Fruit fly (Drosophila melanogaster): ENCODE data around the gene CG14711.

CG14711 gene

dm6 chr3R:11619709-11620409, 3.3 kb upstream of the CG14711 start, which contains the start of the genes Jupiter and CG14710 (continued):
- TF ChIP-seq gfzf (GFP tag; optimal IDR thresholded peaks at IDR 0.05) = peak; percentile 100
- TF ChIP-seq scrt (GFP tag; optimal IDR thresholded peaks at IDR 0.05) = no peak
- TF ChIP-seq abd-A (tag; optimal IDR thresholded peaks at IDR 0.05) = no peak
- TF ChIP-seq nerfin-2 (GFP tag; IDR thresholded peaks at IDR 0.05; ENCODE audit: partially characterized antibody) = no peak
- 0 out of 2 replicates have a peak, but pooled peaks have one; percentile 6 for TF ChIP-seq danr (GFP tag; IDR thresholded peaks at IDR 0.05)
- TF ChIP-seq en (GFP tag; optimal IDR thresholded peaks at IDR 0.05) = peak; percentile 6
- TF ChIP-seq tna (GFP tag; IDR thresholded peaks at IDR 0.05; ENCODE audit: partially characterized antibody) = no peak
- TF ChIP-seq sob (GFP tag; IDR thresholded peaks at IDR 0.05) = peak; percentile 78
- TF ChIP-seq CG4328 (GFP tag; optimal IDR thresholded peaks at IDR 0.05) = peak; percentile 1
- peak; percentile 37 for TF ChIP-seq disco-r (GFP tag; optimal IDR thresholded peaks at IDR 0.05)
- TF ChIP-seq toy (GFP tag; IDR thresholded peaks at IDR 0.05) = no peak
- TF ChIP-seq sisA (GFP tag; IDR thresholded peaks at IDR 0.05) = peak; percentile 72
- TF ChIP-seq mirr (GFP tag; optimal IDR thresholded peaks at IDR 0.05) = peak; percentile 26
- TF ChIP-seq Atf6 (GFP tag; IDR thresholded peaks at IDR 0.05) = 0 out of 2 replicates have a peak, but pooled peaks have one; percentile 39
- TF ChIP-seq pho (GFP tag; optimal IDR thresholded peaks at IDR 0.05) = peak; percentile 78
- TF ChIP-seq wor (GFP tag; IDR thresholded peaks at IDR 0.05) = no peak
- no peak for TF ChIP-seq CG15011 (GFP tag; optimal IDR thresholded peaks at IDR 0.05)
- TF ChIP-seq CG7786 (GFP tag; optimal IDR thresholded peaks at IDR 0.05) = peak; percentile 83
- peak; percentile 70 for TF ChIP-seq oc (tag; optimal IDR thresholded peaks at IDR 0.05)
- no peak for TF ChIP-seq CG17568 (GFP tag; optimal IDR thresholded peaks at IDR 0.05)
- TF ChIP-seq CG11456 (GFP tag; IDR thresholded peaks at IDR 0.05) = peak; percentile 84
- peak; percentile 65 for TF ChIP-seq grau (tag; optimal IDR thresholded peaks at IDR 0.05)
- peak; percentile 86 for TF ChIP-seq ken (GFP tag; IDR thresholded peaks at IDR 0.05)
- no peak for TF ChIP-seq lab (GFP tag; optimal IDR thresholded peaks at IDR 0.05)
- TF ChIP-seq CG15269 (tag; optimal IDR thresholded peaks at IDR 0.05) = peak; percentile 30
- TF ChIP-seq CG12769 (tag; optimal IDR thresholded peaks at IDR 0.05) = peak; percentile 72
- TF ChIP-seq pnt (GFP tag; optimal IDR thresholded peaks at IDR 0.05) = peak; percentile 87
- TF ChIP-seq CG18599 (GFP tag; optimal IDR thresholded peaks at IDR 0.05) = peak; percentile 51
- TF ChIP-seq Fer2 (tag; optimal IDR thresholded peaks at IDR 0.05) = peak; percentile 41
- no peak for TF ChIP-seq gcm2 (GFP tag; optimal IDR thresholded peaks at IDR 0.05)
- no peak for TF ChIP-seq CG9437 (GFP tag; optimal IDR thresholded peaks at IDR 0.05)
- peak; percentile 81 for TF ChIP-seq Sin3A (optimal IDR thresholded peaks at IDR 0.05)
- peak; percentile 40; the same call in 1 of the 4 replicates for TF ChIP-seq Dll (GFP tag; IDR thresholded peaks at IDR 0.05; ENCODE audit: partially characterized antibody)
- no peak for TF ChIP-seq ash1 (GFP tag; optimal IDR thresholded peaks at IDR 0.05)
- no peak for TF ChIP-seq CG6654 (GFP tag; optimal IDR thresholded peaks at IDR 0.05)
- TF ChIP-seq CG6813 (GFP tag; optimal IDR thresholded peaks at IDR 0.05) = no peak
- peak; percentile 74 for TF ChIP-seq maf-S (GFP tag; optimal IDR thresholded peaks at IDR 0.05)
- TF ChIP-seq stwl (tag; optimal IDR thresholded peaks at IDR 0.05) = peak; percentile 82
- no peak for TF ChIP-seq C15 (GFP tag; IDR thresholded peaks at IDR 0.05)
- TF ChIP-seq hkb (optimal IDR thresholded peaks at IDR 0.05) = peak; percentile 65
- no peak for TF ChIP-seq hkb (GFP tag; IDR thresholded peaks at IDR 0.05)
- no peak for TF ChIP-seq dati (GFP tag; IDR thresholded peaks at IDR 0.05)
- TF ChIP-seq CG7271 (tag; optimal IDR thresholded peaks at IDR 0.05) = no peak
- peak; percentile 33; the same call in 1 of the 3 replicates for TF ChIP-seq CG16813 (GFP tag; IDR thresholded peaks at IDR 0.05; ENCODE audit: partially characterized antibody)
- TF ChIP-seq CG7839 (tag; optimal IDR thresholded peaks at IDR 0.05) = peak; percentile 55
- TF ChIP-seq CG14014 (GFP tag; IDR thresholded peaks at IDR 0.05) = peak; percentile 67
- peak; percentile 99 for TF ChIP-seq pzg (GFP tag; optimal IDR thresholded peaks at IDR 0.05)
- TF ChIP-seq gsb-n (tag; optimal IDR thresholded peaks at IDR 0.05) = no peak
- peak; percentile 67 for TF ChIP-seq Dip3 (GFP tag; optimal IDR thresholded peaks at IDR 0.05)

Measured in whole organism, embryonic.